Fruit fly (Drosophila melanogaster): Measurements from ENCODE around the gene Cpr64Ac.
A peak's percentile ranks its signal among the peaks of the same experiment; 100 is the strongest.

The Cpr64Ac gene

dm6 chr3L:4230357-4230901 is 17.7 kb upstream of the Cpr64Ac start (continued):
- TF ChIP-seq ERR (GFP tag; optimal IDR thresholded peaks at IDR 0.05) (peak; percentile 80), Meics (GFP tag; optimal IDR thresholded peaks at IDR 0.05) (peak; percentile 67), abd-A (tag; optimal IDR thresholded peaks at IDR 0.05) (peak; percentile 73), Hmx (GFP tag; optimal IDR thresholded peaks at IDR 0.05) (peak; percentile 70), prd (optimal IDR thresholded peaks at IDR 0.05) (no peak), prd (GFP tag; IDR thresholded peaks at IDR 0.05) (peak; percentile 98), fru (optimal IDR thresholded peaks at IDR 0.05) (no peak), bsh (GFP tag; optimal IDR thresholded peaks at IDR 0.05) (peak; percentile 87 to 96), CG12391 (tag; optimal IDR thresholded peaks at IDR 0.05) (peak; percentile 96), ATbp (GFP tag; optimal IDR thresholded peaks at IDR 0.05) (peak; percentile 93), CG10274 (GFP tag; optimal IDR thresholded peaks at IDR 0.05) (peak; percentile 75), Scr (GFP tag; IDR thresholded peaks at IDR 0.05; ENCODE audit: partially characterized antibody) (no peak), CG2120 (GFP tag; optimal IDR thresholded peaks at IDR 0.05) (peak; percentile 43), usp (GFP tag; optimal IDR thresholded peaks at IDR 0.05) (no peak), CG17361 (GFP tag; IDR thresholded peaks at IDR 0.05) (peak; percentile 97), CG10321 (GFP tag; IDR thresholded peaks at IDR 0.05) (peak; percentile 36; the same call in 1 of the 2 replicates), CG8944 (GFP tag; optimal IDR thresholded peaks at IDR 0.05) (peak; percentile 94), CG3065 (GFP tag; optimal IDR thresholded peaks at IDR 0.05) (peak; percentile 84), dm (GFP tag; optimal IDR thresholded peaks at IDR 0.05) (peak; percentile 85), CG12219 (GFP tag; optimal IDR thresholded peaks at IDR 0.05) (peak; percentile 91), CG12104 (GFP tag; optimal IDR thresholded peaks at IDR 0.05) (peak; percentile 85), run (tag; optimal IDR thresholded peaks at IDR 0.05) (peak; percentile 85), Dbx (GFP tag; IDR thresholded peaks at IDR 0.05) (no peak), CG11093 (GFP tag; IDR thresholded peaks at IDR 0.05) (peak; percentile 90), Eip74EF (GFP tag; optimal IDR thresholded peaks at IDR 0.05) (peak in 1 of 2 experiments; percentile 94), CG15601 (tag; optimal IDR thresholded peaks at IDR 0.05) (peak; percentile 94), vfl (GFP tag; optimal IDR thresholded peaks at IDR 0.05) (peak; percentile 66), GATAe (GFP tag; conservative IDR thresholded peaks at IDR 0.05) (no peak), CG31388 (GFP tag; optimal IDR thresholded peaks at IDR 0.05) (peak; percentile 74), CG33557 (GFP tag; optimal IDR thresholded peaks at IDR 0.05) (peak; percentile 97), CG18011 (GFP tag; optimal IDR thresholded peaks at IDR 0.05) (peak; percentile 38), pfk (GFP tag; optimal IDR thresholded peaks at IDR 0.05) (peak; percentile 54), Lpt (GFP tag; optimal IDR thresholded peaks at IDR 0.05) (no peak), ems (GFP tag; optimal IDR thresholded peaks at IDR 0.05) (peak; percentile 91), Mrtf (GFP tag; IDR thresholded peaks at IDR 0.05) (peak; percentile 83), CG15269 (tag; optimal IDR thresholded peaks at IDR 0.05) (peak; percentile 86), cad (GFP tag; optimal IDR thresholded peaks at IDR 0.05) (no peak), CG32767 (GFP tag; IDR thresholded peaks at IDR 0.05) (peak; percentile 84), trem (tag; optimal IDR thresholded peaks at IDR 0.05) (peak; percentile 93), CG1647 (GFP tag; optimal IDR thresholded peaks at IDR 0.05) (peak; percentile 80), pita (GFP tag; optimal IDR thresholded peaks at IDR 0.05) (no peak), hkb (optimal IDR thresholded peaks at IDR 0.05) (no peak), hkb (GFP tag; IDR thresholded peaks at IDR 0.05) (peak; percentile 91), CG10431 (GFP tag; optimal IDR thresholded peaks at IDR 0.05) (peak; percentile 89), CrebB (tag; optimal IDR thresholded peaks at IDR 0.05) (peak; percentile 83), lov (optimal IDR thresholded peaks at IDR 0.05) (no peak), lov (GFP tag; IDR thresholded peaks at IDR 0.05) (peak; percentile 86; the same call in 2 of the 3 replicates), ase (GFP tag; IDR thresholded peaks at IDR 0.05) (peak; percentile 88; the same call in 2 of the 3 replicates), kah (GFP tag; optimal IDR thresholded peaks at IDR 0.05) (peak; percentile 87), CG10654 (GFP tag; optimal IDR thresholded peaks at IDR 0.05) (peak; percentile 91), Xrp1 (GFP tag; IDR thresholded peaks at IDR 0.05) (peak; percentile 97), CG17912 (GFP tag; optimal IDR thresholded peaks at IDR 0.05) (peak; percentile 35)

All from whole organism, embryonic.